Fruit fly (Drosophila melanogaster): ENCODE data around the gene robo2.

The robo2 gene

dm6 chr2L:1445048-1445447 lies 24.8 kb upstream of the robo2 start (continued):
- TF ChIP-seq grn (GFP tag; optimal IDR thresholded peaks at IDR 0.05) (peak; percentile 44), MESR4 (GFP tag; optimal IDR thresholded peaks at IDR 0.05) (no peak), Taf1 (GFP tag; IDR thresholded peaks at IDR 0.05) (no peak), CG14014 (GFP tag; IDR thresholded peaks at IDR 0.05) (no peak), CG1792 (GFP tag; optimal IDR thresholded peaks at IDR 0.05) (no peak), Asciz (GFP tag; optimal IDR thresholded peaks at IDR 0.05) (peak; percentile 15), run (tag; optimal IDR thresholded peaks at IDR 0.05) (no peak), tna (GFP tag; IDR thresholded peaks at IDR 0.05; ENCODE audit: partially characterized antibody) (no peak), CG17568 (GFP tag; optimal IDR thresholded peaks at IDR 0.05) (no peak), CG17912 (GFP tag; optimal IDR thresholded peaks at IDR 0.05) (no peak), CG5180 (GFP tag; optimal IDR thresholded peaks at IDR 0.05) (peak; percentile 13), CG6254 (GFP tag; optimal IDR thresholded peaks at IDR 0.05) (peak; percentile 12), stwl (tag; optimal IDR thresholded peaks at IDR 0.05) (peak; percentile 23), Chrac-16 (GFP tag; optimal IDR thresholded peaks at IDR 0.05) (no peak), CG4730 (GFP tag; IDR thresholded peaks at IDR 0.05) (no peak), slp2 (GFP tag; optimal IDR thresholded peaks at IDR 0.05) (no peak), CG16813 (GFP tag; IDR thresholded peaks at IDR 0.05; ENCODE audit: partially characterized antibody) (0 out of 3 replicates have a peak, but pooled peaks have one; percentile 44), slbo (GFP tag; IDR thresholded peaks at IDR 0.05) (no peak), CG17829 (tag; optimal IDR thresholded peaks at IDR 0.05) (peak; percentile 60), MBD-R2 (GFP tag; IDR thresholded peaks at IDR 0.05) (no peak), cas (GFP tag; IDR thresholded peaks at IDR 0.05) (no peak), maf-S (GFP tag; optimal IDR thresholded peaks at IDR 0.05) (no peak), CG17328 (GFP tag; IDR thresholded peaks at IDR 0.05) (peak; percentile 47; the same call in 1 of the 2 replicates), tio (GFP tag; optimal IDR thresholded peaks at IDR 0.05) (no peak), Hey (tag; optimal IDR thresholded peaks at IDR 0.05) (no peak), CG13287 (GFP tag; IDR thresholded peaks at IDR 0.05; ENCODE audit: partially characterized antibody) (peak; percentile 19; the same call in 1 of the 2 replicates), Poxn (GFP tag; IDR thresholded peaks at IDR 0.05) (no peak), CG6683 (GFP tag; optimal IDR thresholded peaks at IDR 0.05) (no peak), Atf-2 (GFP tag; optimal IDR thresholded peaks at IDR 0.05) (no peak), kay (GFP tag; optimal IDR thresholded peaks at IDR 0.05) (no peak), cwo (GFP tag; optimal IDR thresholded peaks at IDR 0.05) (no peak), CG13296 (GFP tag; optimal IDR thresholded peaks at IDR 0.05) (peak; percentile 5), lilli (GFP tag; optimal IDR thresholded peaks at IDR 0.05) (no peak), corto (GFP tag; optimal IDR thresholded peaks at IDR 0.05) (peak; percentile 87), CG3838 (GFP tag; optimal IDR thresholded peaks at IDR 0.05) (no peak), CG32532 (GFP tag; IDR thresholded peaks at IDR 0.05) (0 out of 2 replicates have a peak, but pooled peaks have one; percentile 12), disco-r (GFP tag; optimal IDR thresholded peaks at IDR 0.05) (no peak), HLHmδ (GFP tag; optimal IDR thresholded peaks at IDR 0.05) (no peak), CG33213 (GFP tag; optimal IDR thresholded peaks at IDR 0.05) (no peak), D (optimal IDR thresholded peaks at IDR 0.05) (no peak), D (GFP tag; optimal IDR thresholded peaks at IDR 0.05) (peak; percentile 20), fu2 (GFP tag; optimal IDR thresholded peaks at IDR 0.05) (no peak), CG10366 (GFP tag; IDR thresholded peaks at IDR 0.05) (peak; percentile 18; the same call in 1 of the 2 replicates), oc (tag; optimal IDR thresholded peaks at IDR 0.05) (no peak), CG31388 (GFP tag; optimal IDR thresholded peaks at IDR 0.05) (no peak), Dll (GFP tag; IDR thresholded peaks at IDR 0.05; ENCODE audit: partially characterized antibody) (peak; percentile 67; the same call in 3 of the 4 replicates), wor (GFP tag; IDR thresholded peaks at IDR 0.05) (no peak), sna (GFP tag; IDR thresholded peaks at IDR 0.05; ENCODE audit: partially characterized antibody) (peak; percentile 24; the same call in 1 of the 2 replicates), tin (GFP tag; optimal IDR thresholded peaks at IDR 0.05) (peak; percentile 19), CG3163 (GFP tag; optimal IDR thresholded peaks at IDR 0.05) (no peak), slou (GFP tag; optimal IDR thresholded peaks at IDR 0.05) (no peak)
